Fruit fly (Drosophila melanogaster) whole organism, prepupa: ENCODE results near the gene Rab1.
A peak's percentile ranks its signal among the peaks of the same experiment; 100 is the strongest.

Experiments used
- CG10669 ChIP-seq: fragments of 200-800 bp; sonication (Bioruptor generic); optimal IDR thresholded peaks from 3 replicates; lab custom pipeline; 2018; ENCODE audit warnings: missing biosample characterization, mild to moderate bottlenecking, missing genetic modification characterization, moderate library complexity
- CG11294 ChIP-seq: fragments of 200-800 bp; sonication (Bioruptor generic); IDR thresholded peaks from 2 replicates; pipeline ENCODE4 v1.3.6; 2022; ENCODE audit warnings: missing biosample characterization, missing genetic modification characterization
- CG11762 ChIP-seq: fragments of 200-800 bp; sonication (Bioruptor generic); optimal IDR thresholded peaks from 3 replicates; lab custom pipeline; 2016; ENCODE audit warnings: missing biosample characterization, missing genetic modification characterization; ENCODE audit not compliant: insufficient read depth
- CG11902 ChIP-seq: fragments of 200-800 bp; sonication (Bioruptor generic); optimal IDR thresholded peaks from 3 replicates; lab custom pipeline; 2016; ENCODE audit warnings: missing biosample characterization, missing genetic modification characterization
- CG15336 ChIP-seq: fragments of 200-800 bp; sonication (Bioruptor generic); IDR thresholded peaks from 2 replicates; pipeline ENCODE4 v1.3.6; 2022; ENCODE audit warnings: missing biosample characterization, missing genetic modification characterization
- CG1621 ChIP-seq: fragments of 200-800 bp; sonication (Bioruptor generic); optimal IDR thresholded peaks from 3 replicates; lab custom pipeline; 2018; ENCODE audit warnings: missing biosample characterization, mild to moderate bottlenecking, missing genetic modification characterization
- CG3032 ChIP-seq: fragments of 200-800 bp; optimal IDR thresholded peaks from 2 replicates; lab custom pipeline; 2019; ENCODE audit warnings: missing biosample characterization, mild to moderate bottlenecking, missing genetic modification characterization, moderate library complexity
- CG31627 ChIP-seq: fragments of 200-800 bp; sonication (Bioruptor generic); optimal IDR thresholded peaks from 3 replicates; lab custom pipeline; 2016; ENCODE audit warnings: missing biosample characterization, missing genetic modification characterization
- CG34406 ChIP-seq: fragments of 200-800 bp; sonication (Bioruptor generic); optimal IDR thresholded peaks from 3 replicates; lab custom pipeline; 2016; ENCODE audit warnings: missing biosample characterization, missing genetic modification characterization
- CG6276 ChIP-seq: fragments of 200-800 bp; sonication (Bioruptor generic); optimal IDR thresholded peaks from 2 replicates; lab custom pipeline; 2017; ENCODE audit warnings: missing biosample characterization, mild to moderate bottlenecking, missing genetic modification characterization
- CG7368 ChIP-seq: fragments of 200-800 bp; sonication (Bioruptor generic); optimal IDR thresholded peaks from 3 replicates; lab custom pipeline; 2016; ENCODE audit warnings: missing biosample characterization, missing genetic modification characterization
- CG8319 ChIP-seq: fragments of 200-800 bp; sonication (Bioruptor generic); optimal IDR thresholded peaks from 3 replicates; lab custom pipeline; 2016; ENCODE audit warnings: missing biosample characterization, missing genetic modification characterization
- CG8632 ChIP-seq: fragments of 200-800 bp; sonication (Bioruptor generic); optimal IDR thresholded peaks from 3 replicates; lab custom pipeline; 2016; ENCODE audit warnings: missing biosample characterization, missing genetic modification characterization
- Eip75B ChIP-seq: fragments of 200-800 bp; sonication (Bioruptor generic); optimal IDR thresholded peaks from 3 replicates; lab custom pipeline; 2016; ENCODE audit warnings: missing biosample characterization, missing genetic modification characterization
- Eip78C ChIP-seq: fragments of 200-800 bp; sonication (Bioruptor generic); peaks from one replicate; lab custom pipeline; 2016; ENCODE audit warnings: missing biosample characterization, missing genetic modification characterization
- Eip93F ChIP-seq: fragments of 200-800 bp; sonication (Bioruptor generic); optimal IDR thresholded peaks from 2 replicates; lab custom pipeline; 2016; ENCODE audit warnings: missing biosample characterization, mild to moderate bottlenecking, missing genetic modification characterization
- Ets21C ChIP-seq: fragments of 200-800 bp; sonication (Bioruptor generic); optimal IDR thresholded peaks from 3 replicates; lab custom pipeline; 2016; ENCODE audit warnings: missing biosample characterization, missing genetic modification characterization
- Hr39 ChIP-seq: fragments of 200-800 bp; sonication (Bioruptor generic); optimal IDR thresholded peaks from 2 replicates; lab custom pipeline; 2016; ENCODE audit warnings: missing biosample characterization, missing genetic modification characterization
- Hr4 ChIP-seq: fragments of 200-800 bp; sonication (Bioruptor generic); optimal IDR thresholded peaks from 3 replicates; lab custom pipeline; 2016; ENCODE audit warnings: missing biosample characterization, missing genetic modification characterization
- Lpt ChIP-seq: fragments of 200-800 bp; sonication (Bioruptor generic); optimal IDR thresholded peaks from 3 replicates; lab custom pipeline; 2016; ENCODE audit warnings: missing biosample characterization, missing genetic modification characterization
- Met ChIP-seq: fragments of 200-800 bp; sonication (Bioruptor generic); optimal IDR thresholded peaks from 3 replicates; lab custom pipeline; 2016; ENCODE audit warnings: missing biosample characterization, missing genetic modification characterization
- OdsH ChIP-seq: fragments of 200-800 bp; sonication (Bioruptor generic); optimal IDR thresholded peaks from 3 replicates; lab custom pipeline; 2016; ENCODE audit warnings: missing biosample characterization, missing genetic modification characterization
- Smox ChIP-seq: fragments of 200-800 bp; sonication (Bioruptor generic); optimal IDR thresholded peaks from 3 replicates; lab custom pipeline; 2016; ENCODE audit warnings: missing biosample characterization, missing genetic modification characterization
- Sox102F ChIP-seq: fragments of 200-800 bp; sonication (Bioruptor generic); optimal IDR thresholded peaks from 2 replicates; lab custom pipeline; 2016; ENCODE audit warnings: missing biosample characterization, mild to moderate bottlenecking, missing genetic modification characterization
- Sox14 ChIP-seq: fragments of 200-800 bp; sonication (Bioruptor generic); optimal IDR thresholded peaks from 3 replicates; lab custom pipeline; 2016; ENCODE audit warnings: missing biosample characterization, missing genetic modification characterization
- Sox15 ChIP-seq: fragments of 200-800 bp; sonication (Bioruptor generic); optimal IDR thresholded peaks from 3 replicates; lab custom pipeline; 2016; ENCODE audit warnings: missing biosample characterization, missing genetic modification characterization
- acj6 ChIP-seq: fragments of 200-800 bp; sonication (Bioruptor generic); optimal IDR thresholded peaks from 3 replicates; lab custom pipeline; 2016; ENCODE audit warnings: missing biosample characterization, missing genetic modification characterization
- cyc ChIP-seq: fragments of 200-800 bp; sonication (Bioruptor generic); optimal IDR thresholded peaks from 3 replicates; lab custom pipeline; 2016; ENCODE audit warnings: missing biosample characterization, missing genetic modification characterization
- dac ChIP-seq: fragments of 200-800 bp; sonication (Bioruptor generic); optimal IDR thresholded peaks from 2 replicates; lab custom pipeline; 2017; ENCODE audit warnings: missing biosample characterization, mild to moderate bottlenecking, missing genetic modification characterization
- eg ChIP-seq: fragments of 200-800 bp; sonication (Bioruptor generic); IDR thresholded peaks from 3 replicates; pipeline ENCODE4 v1.3.6; 2022; ENCODE audit warnings: missing biosample characterization, missing genetic modification characterization
- fd85E ChIP-seq: fragments of 200-800 bp; sonication (Bioruptor generic); optimal IDR thresholded peaks from 3 replicates; lab custom pipeline; 2016; ENCODE audit warnings: missing biosample characterization, missing genetic modification characterization
- lz ChIP-seq: fragments of 200-800 bp; sonication (Bioruptor generic); optimal IDR thresholded peaks from 3 replicates; lab custom pipeline; 2016; ENCODE audit warnings: missing biosample characterization, missing genetic modification characterization
- net ChIP-seq: fragments of 200-800 bp; sonication (Bioruptor generic); optimal IDR thresholded peaks from 3 replicates; lab custom pipeline; 2016; ENCODE audit warnings: missing biosample characterization, missing genetic modification characterization
- pdm3 ChIP-seq: fragments of 200-800 bp; sonication (Bioruptor generic); optimal IDR thresholded peaks from 3 replicates; lab custom pipeline; 2016; ENCODE audit warnings: missing biosample characterization, missing genetic modification characterization
- spab ChIP-seq: fragments of 200-800 bp; sonication (Bioruptor generic); optimal IDR thresholded peaks from 2 replicates; lab custom pipeline; 2017; ENCODE audit warnings: missing biosample characterization, mild to moderate bottlenecking, missing genetic modification characterization, missing genetic modification reagents

Gene Rab1

dm6 chr3R:21296038-21296727 lies 27.3 kb upstream of the Rab1 start (continued):
- TF ChIP-seq Lpt: peak; percentile 87
- TF ChIP-seq cyc: peak; percentile 75
- peak; percentile 91 for TF ChIP-seq acj6 (GFP tag; lab: Kevin White, UChicago)
- TF ChIP-seq CG34406 (GFP tag; lab: Kevin White, UChicago): peak; percentile 90
- peak; percentile 93 for TF ChIP-seq CG6276 (GFP tag; lab: Kevin White, UChicago)
- TF ChIP-seq Sox15: peak; percentile 79
- TF ChIP-seq Sox14: peak; percentile 85
- TF ChIP-seq CG31627 (GFP tag; lab: Kevin White, UChicago): peak; percentile 90
- peak; percentile 91 for TF ChIP-seq net (GFP tag; lab: Kevin White, UChicago)
- peak; percentile 87 for TF ChIP-seq spab (GFP tag; lab: Kevin White, UChicago)
- TF ChIP-seq CG10669 (GFP tag; lab: Kevin White, UChicago): peak; percentile 95
- peak; percentile 66 for TF ChIP-seq Ets21C
- peak; percentile 82 for TF ChIP-seq Eip93F (GFP tag; lab: Kevin White, UChicago)

- TF ChIP-seq Sox14 (no peak), CG7368 (GFP tag; lab: Kevin White, UChicago) (no peak), Sox102F (no peak), OdsH (no peak), CG8632 (GFP tag; lab: Kevin White, UChicago) (no peak), CG11294 (GFP tag; lab: Robert Waterston, UW) (no peak), CG11902 (GFP tag; lab: Kevin White, UChicago) (no peak), CG10669 (GFP tag; lab: Kevin White, UChicago) (no peak), CG11762 (GFP tag; lab: Kevin White, UChicago) (no peak), eg (no peak), fd85E (GFP tag; lab: Kevin White, UChicago) (no peak), CG1621 (no peak)
Observed at dm6 chr3R:21295695-21296037, 26.8 kb upstream of the Rab1 start.

- TF ChIP-seq fd85E (GFP tag; lab: Kevin White, UChicago): no peak
- TF ChIP-seq Eip78C (GFP tag; lab: Kevin White, UChicago): peak; percentile 62
- TF ChIP-seq Lpt: no peak
- TF ChIP-seq Ets21C: no peak
- TF ChIP-seq CG31627 (GFP tag; lab: Kevin White, UChicago): no peak
- TF ChIP-seq Hr39 (GFP tag; lab: Kevin White, UChicago): no peak
- TF ChIP-seq CG8319 (GFP tag; lab: Kevin White, UChicago): no peak
Observed at dm6 chr3R:21295004-21295403, 26.1 kb upstream of the Rab1 start.

dm6 chr3R:21293833-21294232 lies 25.0 kb upstream of the Rab1 start, which contains the start of gene SIFaR:
Gene SIFaR (minus strand): TSS chr3R:21293998.
- TF ChIP-seq Sox14: no peak
- no peak for TF ChIP-seq Hr4 (GFP tag; lab: Kevin White, UChicago)
- TF ChIP-seq Smox: no peak
- no peak for TF ChIP-seq pdm3 (GFP tag; lab: Kevin White, UChicago)
- TF ChIP-seq CG3032 (tag; lab: Kevin White, UChicago): no peak
- no peak for TF ChIP-seq dac (GFP tag; lab: Kevin White, UChicago)
- no peak for TF ChIP-seq Met (GFP tag; lab: Kevin White, UChicago)
- TF ChIP-seq eg: no peak
- TF ChIP-seq CG15336 (GFP tag; lab: Robert Waterston, UW): no peak
- no peak for TF ChIP-seq CG11294 (GFP tag; lab: Robert Waterston, UW)
- no peak for TF ChIP-seq CG6276 (GFP tag; lab: Kevin White, UChicago)
- TF ChIP-seq fd85E (GFP tag; lab: Kevin White, UChicago): no peak
- TF ChIP-seq lz: no peak
- TF ChIP-seq Eip75B (GFP tag; lab: Kevin White, UChicago): no peak
- TF ChIP-seq Sox102F: no peak
